Fruit fly (Drosophila melanogaster) whole organism, adult: Measurements from ENCODE around the gene olf413.

Experiments used
- CG11617 ChIP-seq: fragments of 200-800 bp; sonication (Bioruptor generic); optimal IDR thresholded peaks from 2 replicates; lab custom pipeline; 2017; ENCODE audit warnings: mild to moderate bottlenecking, missing biosample characterization, missing genetic modification reagents, missing genetic modification characterization
- CG12768 ChIP-seq: fragments of 200-800 bp; sonication (Bioruptor generic); optimal IDR thresholded peaks from 2 replicates; lab custom pipeline; 2017; ENCODE audit warnings: missing biosample characterization, missing genetic modification characterization, mild to moderate bottlenecking, moderate library complexity, missing genetic modification reagents
- CG14711 ChIP-seq: fragments of 200-800 bp; sonication (Bioruptor generic); optimal IDR thresholded peaks from 2 replicates; lab custom pipeline; 2018; ENCODE audit warnings: missing biosample characterization, mild to moderate bottlenecking, missing genetic modification characterization, moderate library complexity
- CG1620 ChIP-seq: fragments of 200-800 bp; sonication (Bioruptor generic); optimal IDR thresholded peaks from 2 replicates; lab custom pipeline; 2016; ENCODE audit warnings: missing biosample characterization, missing genetic modification characterization
- CG33017 ChIP-seq: fragments of 200-800 bp; sonication (Bioruptor generic); optimal IDR thresholded peaks from 2 replicates; lab custom pipeline; 2018; ENCODE audit warnings: missing biosample characterization, mild to moderate bottlenecking, missing genetic modification characterization, moderate library complexity
- CG5204 ChIP-seq: fragments of 200-800 bp; sonication (Bioruptor generic); optimal IDR thresholded peaks from 2 replicates; lab custom pipeline; 2016; ENCODE audit warnings: missing biosample characterization, missing genetic modification characterization
- CG7045 ChIP-seq: fragments of 200-800 bp; sonication (Bioruptor generic); optimal IDR thresholded peaks from 2 replicates; lab custom pipeline; 2017; ENCODE audit warnings: missing biosample characterization, mild to moderate bottlenecking, missing genetic modification characterization
- CG7101 ChIP-seq: fragments of 200-800 bp; sonication (Bioruptor generic); optimal IDR thresholded peaks from 2 replicates; lab custom pipeline; 2018; ENCODE audit warnings: missing biosample characterization, mild to moderate bottlenecking, missing genetic modification characterization, moderate library complexity
- Clk ChIP-seq: fragments of 200-800 bp; sonication (Bioruptor generic); optimal IDR thresholded peaks from 2 replicates; lab custom pipeline; 2017; ENCODE audit warnings: missing biosample characterization, missing genetic modification characterization
- Crg-1 ChIP-seq: fragments of 200-800 bp; sonication (Bioruptor generic); optimal IDR thresholded peaks from 2 replicates; lab custom pipeline; 2016; ENCODE audit warnings: missing biosample characterization, missing genetic modification characterization
- Hr96 ChIP-seq: fragments of 200-800 bp; sonication (Bioruptor generic); optimal IDR thresholded peaks from 2 replicates; lab custom pipeline; 2016; ENCODE audit warnings: missing biosample characterization, missing genetic modification characterization
- Mnt ChIP-seq: fragments of 200-800 bp; sonication (Bioruptor generic); optimal IDR thresholded peaks from 2 replicates; lab custom pipeline; 2016; ENCODE audit warnings: missing biosample characterization, mild to moderate bottlenecking, missing genetic modification characterization
- bab1 ChIP-seq: fragments of 200-800 bp; sonication (Bioruptor generic); optimal IDR thresholded peaks from 3 replicates; lab custom pipeline; 2019; ENCODE audit warnings: missing biosample characterization, mild to moderate bottlenecking, missing genetic modification characterization, moderate library complexity
- cic ChIP-seq: fragments of 200-800 bp; sonication (Bioruptor generic); optimal IDR thresholded peaks from 2 replicates; lab custom pipeline; 2017; ENCODE audit warnings: missing biosample characterization, mild to moderate bottlenecking, missing genetic modification characterization, moderate library complexity
- cnc ChIP-seq, 2 experiments: fragments of >200 bp; optimal IDR thresholded peaks; 2 replicates each; lab custom pipeline; 2017
- kay ChIP-seq: fragments of 200-800 bp; sonication (Bioruptor generic); peaks from one replicate; lab custom pipeline; 2016; ENCODE audit warnings: missing biosample characterization, missing genetic modification characterization, borderline replicate concordance
- ovo ChIP-seq: fragments of 200-800 bp; sonication (Bioruptor generic); optimal IDR thresholded peaks from 2 replicates; lab custom pipeline; 2016; ENCODE audit warnings: missing biosample characterization, missing genetic modification characterization
- pad ChIP-seq: fragments of 200-800 bp; sonication (Bioruptor generic); optimal IDR thresholded peaks from 3 replicates; lab custom pipeline; 2017; ENCODE audit warnings: missing biosample characterization, missing genetic modification characterization, mild to moderate bottlenecking, moderate library complexity, missing genetic modification reagents
- tj ChIP-seq: fragments of 200-800 bp; sonication (Bioruptor generic); optimal IDR thresholded peaks from 3 replicates; lab custom pipeline; 2017; ENCODE audit warnings: missing biosample characterization, mild to moderate bottlenecking, missing genetic modification characterization, moderate library complexity
- toe ChIP-seq: fragments of 200-800 bp; sonication (Bioruptor generic); optimal IDR thresholded peaks from 2 replicates; lab custom pipeline; 2016; ENCODE audit warnings: missing biosample characterization, missing genetic modification characterization

Gene olf413

DNA sequence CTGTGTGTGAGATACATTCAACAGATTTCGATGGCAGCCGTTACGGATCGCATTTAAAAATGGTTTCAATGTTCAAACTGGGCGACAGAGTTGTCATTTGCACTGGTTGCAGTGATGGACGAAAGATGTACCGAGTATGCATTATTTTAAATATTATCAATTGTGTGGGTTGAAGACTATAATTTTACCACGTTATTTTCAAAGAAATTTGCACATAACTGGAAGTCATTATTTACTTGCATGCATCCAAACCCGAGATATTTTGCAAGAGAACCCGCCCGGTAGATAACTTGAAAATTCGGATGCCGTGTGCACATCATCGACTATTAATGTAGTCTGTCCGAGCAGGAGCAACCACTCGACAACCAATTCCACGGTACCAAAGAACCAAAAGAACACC, 63.5 kb downstream of the olf413 start:
- TF ChIP-seq bab1 (GFP tag; lab: Kevin White, UChicago) (no peak), CG14711 (no peak), Hr96 (GFP tag; lab: Kevin White, UChicago) (no peak), cic (GFP tag; lab: Kevin White, UChicago) (no peak), CG11617 (GFP tag; lab: Kevin White, UChicago) (no peak), CG1620 (no peak), pad (GFP tag; lab: Kevin White, UChicago) (no peak), cnc (optimal IDR thresholded peaks at IDR 0.05; lab: Kevin White, UChicago) (no peak), toe (GFP tag; lab: Kevin White, UChicago) (no peak), CG33017 (tag; lab: Kevin White, UChicago) (no peak)

DNA sequence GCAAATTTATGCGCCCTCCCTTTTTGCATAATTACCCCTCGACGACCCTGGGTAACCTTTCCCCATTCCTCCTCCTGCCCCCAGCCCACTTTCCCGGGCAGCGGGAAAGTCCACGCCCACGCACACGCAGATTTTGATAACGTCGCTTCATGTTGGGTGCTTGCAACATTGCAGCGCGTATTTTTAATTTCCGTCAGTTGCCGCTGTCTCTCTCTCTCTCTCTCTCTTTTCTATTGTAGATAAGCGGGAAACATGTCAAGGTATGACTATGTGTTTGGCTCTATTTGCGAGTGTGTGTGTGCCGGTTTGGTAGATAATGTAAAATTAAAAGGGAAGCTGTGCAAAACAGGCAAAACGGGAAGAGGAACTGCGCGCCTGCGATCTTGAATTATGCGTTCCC, 68.6 kb downstream of the olf413 start:
- TF ChIP-seq CG7045 (GFP tag; lab: Kevin White, UChicago) (no peak), cnc (optimal IDR thresholded peaks at IDR 0.05; lab: Kevin White, UChicago) (no peak), CG5204 (GFP tag; lab: Kevin White, UChicago) (no peak), CG7101 (tag; lab: Kevin White, UChicago) (no peak), pad (GFP tag; lab: Kevin White, UChicago) (no peak), CG33017 (tag; lab: Kevin White, UChicago) (no peak), CG11617 (GFP tag; lab: Kevin White, UChicago) (no peak), CG14711 (no peak), kay (GFP tag; lab: Kevin White, UChicago) (no peak), bab1 (GFP tag; lab: Kevin White, UChicago) (no peak), tj (GFP tag; lab: Kevin White, UChicago) (no peak), CG12768 (no peak), ovo (GFP tag; lab: Kevin White, UChicago) (no peak), toe (GFP tag; lab: Kevin White, UChicago) (no peak), Hr96 (GFP tag; lab: Kevin White, UChicago) (no peak), Crg-1 (GFP tag; lab: Kevin White, UChicago) (no peak), cic (GFP tag; lab: Kevin White, UChicago) (no peak), Clk (GFP tag; lab: Kevin White, UChicago) (no peak), Mnt (GFP tag; lab: Kevin White, UChicago) (no peak), CG1620 (no peak)

DNA sequence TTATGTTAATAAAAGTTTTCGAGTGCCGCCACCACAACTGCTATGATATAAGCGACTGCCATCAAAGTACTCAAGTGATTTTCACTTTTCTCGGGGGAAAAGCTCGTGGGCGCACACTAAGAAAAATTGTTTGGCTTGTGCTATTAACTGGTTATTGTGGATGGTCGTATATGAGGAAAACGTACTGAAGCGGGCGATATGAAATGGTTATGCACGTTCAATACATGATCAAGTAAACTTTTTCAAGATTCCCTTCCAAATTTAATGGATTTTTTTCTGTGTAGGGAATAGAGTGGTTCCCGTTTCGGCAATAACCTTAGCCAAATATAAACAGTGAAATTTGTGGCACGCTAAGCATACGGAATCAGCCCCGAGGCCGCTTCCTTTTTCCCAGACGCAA, 71.2 kb downstream of the olf413 start:
- no peak for TF ChIP-seq Crg-1 (GFP tag; lab: Kevin White, UChicago)
- no peak for TF ChIP-seq toe (GFP tag; lab: Kevin White, UChicago)
- TF ChIP-seq CG11617 (GFP tag; lab: Kevin White, UChicago), result no peak
- no peak for TF ChIP-seq CG5204 (GFP tag; lab: Kevin White, UChicago)
- no peak for TF ChIP-seq cic (GFP tag; lab: Kevin White, UChicago)
- no peak for TF ChIP-seq Mnt (GFP tag; lab: Kevin White, UChicago)
- TF ChIP-seq pad (GFP tag; lab: Kevin White, UChicago), result no peak
- TF ChIP-seq CG1620, result no peak

DNA sequence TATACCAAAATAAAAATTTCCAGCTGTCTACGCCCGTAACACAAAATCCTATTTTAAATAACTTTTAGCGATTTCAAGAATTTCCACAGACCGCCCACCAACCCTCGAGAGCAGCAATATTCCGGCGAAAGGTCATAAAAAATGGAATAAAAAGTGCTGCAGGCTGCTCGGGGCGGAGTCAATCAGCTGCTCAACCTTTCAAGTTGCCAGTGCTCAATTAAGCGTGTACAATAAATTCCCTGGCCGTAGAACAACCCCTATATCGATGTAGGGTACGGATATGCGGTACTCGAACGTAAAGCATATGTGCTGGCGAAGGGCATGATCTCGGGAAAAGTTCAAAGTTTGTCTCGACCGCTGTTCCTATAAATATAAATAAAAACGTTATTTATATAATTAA, 73.8 kb downstream of the olf413 start:
- no peak for TF ChIP-seq bab1 (GFP tag; lab: Kevin White, UChicago)
- no peak for TF ChIP-seq ovo (GFP tag; lab: Kevin White, UChicago)
- no peak for TF ChIP-seq pad (GFP tag; lab: Kevin White, UChicago)
- no peak for TF ChIP-seq CG11617 (GFP tag; lab: Kevin White, UChicago)
- TF ChIP-seq kay (GFP tag; lab: Kevin White, UChicago), result no peak
- no peak for TF ChIP-seq toe (GFP tag; lab: Kevin White, UChicago)
- TF ChIP-seq CG33017 (tag; lab: Kevin White, UChicago), result no peak
- no peak for TF ChIP-seq CG12768
- no peak for TF ChIP-seq cnc (optimal IDR thresholded peaks at IDR 0.05; lab: Kevin White, UChicago)
- no peak for TF ChIP-seq CG7045 (GFP tag; lab: Kevin White, UChicago)
- TF ChIP-seq Clk (GFP tag; lab: Kevin White, UChicago), result no peak

DNA sequence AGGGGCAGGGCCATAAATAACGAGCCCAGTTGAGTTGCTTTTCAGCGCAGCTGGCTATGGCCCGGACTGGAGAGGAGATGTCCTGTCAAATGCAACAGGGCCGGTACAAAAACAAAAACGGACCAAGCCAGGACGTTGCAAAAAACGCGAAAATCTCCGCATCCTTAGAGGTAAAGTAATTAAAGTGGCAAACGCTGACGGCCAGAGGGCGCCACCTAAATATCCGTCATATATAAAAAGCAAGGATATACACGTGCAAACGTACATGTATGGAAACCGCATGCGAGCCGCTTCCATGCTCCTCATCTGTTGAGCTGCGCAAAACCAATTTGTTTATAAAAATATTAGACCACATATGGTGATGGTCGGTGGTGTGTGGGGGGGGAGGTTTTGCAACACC, 78.8 kb downstream of the olf413 start:
- TF ChIP-seq pad (GFP tag; lab: Kevin White, UChicago), result no peak
- TF ChIP-seq CG1620, result no peak

DNA sequence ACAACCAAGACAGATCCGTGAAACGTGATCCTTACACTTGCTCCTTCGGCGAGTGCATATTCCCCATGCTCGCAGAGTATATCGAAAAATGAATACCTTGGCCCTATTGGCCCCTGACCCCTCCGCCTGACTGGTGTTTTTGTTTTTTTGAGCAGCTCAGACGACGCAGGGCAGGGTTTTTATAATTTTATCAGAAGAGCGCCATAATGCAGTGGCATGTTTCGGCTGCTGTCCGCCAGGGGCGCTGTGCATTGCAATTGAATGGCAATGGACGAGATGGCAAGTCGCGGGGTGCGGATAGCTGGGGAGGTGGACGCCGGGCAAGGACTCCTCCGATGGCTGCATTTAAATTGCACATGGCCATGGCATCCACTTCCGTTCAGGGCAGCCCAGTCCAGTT, 87.2 kb downstream of the olf413 start:
- TF ChIP-seq Hr96 (GFP tag; lab: Kevin White, UChicago) (no peak), Crg-1 (GFP tag; lab: Kevin White, UChicago) (no peak), CG1620 (no peak), cic (GFP tag; lab: Kevin White, UChicago) (no peak), toe (GFP tag; lab: Kevin White, UChicago) (no peak), bab1 (GFP tag; lab: Kevin White, UChicago) (no peak), tj (GFP tag; lab: Kevin White, UChicago) (no peak), CG12768 (no peak), cnc (optimal IDR thresholded peaks at IDR 0.05; lab: Kevin White, UChicago) (no peak), CG7101 (tag; lab: Kevin White, UChicago) (no peak), CG14711 (no peak)

DNA sequence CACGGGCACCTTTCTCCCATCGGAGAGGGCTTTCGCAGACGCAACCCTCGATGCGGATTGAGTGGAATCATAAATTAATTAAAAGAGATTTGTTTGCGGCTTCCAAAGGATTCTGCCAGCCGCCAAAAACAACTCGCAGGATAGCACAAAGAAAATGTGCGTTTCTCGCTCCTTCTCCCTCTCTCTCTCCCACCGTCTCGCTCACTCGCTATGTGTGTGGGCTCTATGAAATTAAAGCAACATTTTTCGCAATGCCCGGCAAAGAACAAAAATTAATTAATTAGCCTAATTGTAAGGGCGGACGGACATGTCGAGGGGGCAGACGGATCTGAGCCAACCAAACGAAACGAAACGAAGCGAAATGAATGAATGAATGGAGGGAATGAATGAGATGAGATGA, 101.8 kb downstream of the olf413 start:
- TF ChIP-seq CG7045 (GFP tag; lab: Kevin White, UChicago), result no peak
- no peak for TF ChIP-seq cic (GFP tag; lab: Kevin White, UChicago)
- no peak for TF ChIP-seq cnc (optimal IDR thresholded peaks at IDR 0.05; lab: Kevin White, UChicago)
- no peak for TF ChIP-seq Clk (GFP tag; lab: Kevin White, UChicago)
- TF ChIP-seq ovo (GFP tag; lab: Kevin White, UChicago), result no peak
- TF ChIP-seq Crg-1 (GFP tag; lab: Kevin White, UChicago), result no peak
- TF ChIP-seq tj (GFP tag; lab: Kevin White, UChicago), result no peak
